Worm (Caenorhabditis elegans) whole organism, L1 larva: ENCODE data around the gene C07A4.2.

Experiments
- C16A3.4 ChIP-seq: fragments of 150-350 bp; optimal IDR thresholded peaks from 2 replicates; lab custom pipeline; 2014; ENCODE audit warnings: missing biosample characterization, missing genetic modification characterization
- aha-1 ChIP-seq: fragments of 150-350 bp; optimal IDR thresholded peaks from 2 replicates; lab custom pipeline; 2014; ENCODE audit warnings: missing biosample characterization, missing genetic modification characterization
- ama-1 ChIP-seq: fragments of 150-350 bp; optimal IDR thresholded peaks from 2 replicates; lab custom pipeline; 2014
- ceh-63 ChIP-seq: fragments of 200-800 bp; sonication (Bioruptor generic); optimal IDR thresholded peaks from 2 replicates; lab custom pipeline; 2018; ENCODE audit warnings: mild to moderate bottlenecking, missing genetic modification characterization, missing compliant biosample characterization
- ceh-82 ChIP-seq, 3 experiments: fragments of 150-350 bp in 1 of 3; sonication (generic microtip) in 2 of 3; optimal IDR thresholded peaks; 2 replicates each; lab custom pipeline; 2014 to 2017; ENCODE audit warnings: missing biosample characterization in 3 of 3, missing genetic modification characterization in 3 of 3
- ces-1 ChIP-seq: fragments of 150-350 bp; optimal IDR thresholded peaks from 2 replicates; lab custom pipeline; 2014; ENCODE audit warnings: missing biosample characterization, missing genetic modification reagents, missing genetic modification characterization
- dpl-1 ChIP-seq, 3 experiments: fragments of 150-350 bp in 2 of 3; sonication (generic microtip) in 1 of 3; optimal IDR thresholded peaks; 2 replicates each; lab custom pipeline; 2014 to 2017; ENCODE audit warnings: missing biosample characterization in 3 of 3, missing genetic modification characterization in 3 of 3, missing genetic modification reagents in 3 of 3
- dsc-1 ChIP-seq: sonication (generic microtip); optimal IDR thresholded peaks from 2 replicates; lab custom pipeline; 2016; ENCODE audit warnings: mild to moderate bottlenecking, missing genetic modification characterization, missing compliant biosample characterization
- efl-1 ChIP-seq, 4 experiments: fragments of 150-350 bp; optimal IDR thresholded peaks in 3 of 4; peaks in 1 of 4; 1 replicate in 1 of 4; 2 replicates in 3 of 4; lab custom pipeline; 2014; ENCODE audit warnings: missing biosample characterization in 2 of 4, missing genetic modification characterization in 2 of 4, missing genetic modification reagents in 2 of 4
- egl-27 ChIP-seq, 2 experiments: fragments of 150-350 bp in 1 of 2; sonication (generic microtip); optimal IDR thresholded peaks; 3 replicates each; lab custom pipeline; 2017 to 2018; ENCODE audit warnings: missing biosample characterization in 2 of 2, missing genetic modification characterization in 2 of 2, missing genetic modification reagents in 2 of 2
- elt-2 ChIP-seq: sonication (generic microtip); optimal IDR thresholded peaks from 2 replicates; lab custom pipeline; 2016; ENCODE audit warnings: missing genetic modification characterization, mild to moderate bottlenecking, inconsistent platforms, missing compliant biosample characterization, missing genetic modification reagents
- fkh-10 ChIP-seq: sonication (generic microtip); optimal IDR thresholded peaks from 2 replicates; lab custom pipeline; 2017; ENCODE audit warnings: missing biosample characterization, missing genetic modification reagents, missing genetic modification characterization
- fkh-8 ChIP-seq: sonication (generic microtip); optimal IDR thresholded peaks from 2 replicates; lab custom pipeline; 2016; ENCODE audit warnings: mild to moderate bottlenecking, missing genetic modification characterization, missing compliant biosample characterization
- fos-1 ChIP-seq: fragments of 150-350 bp; optimal IDR thresholded peaks from 2 replicates; lab custom pipeline; 2014; ENCODE audit warnings: missing biosample characterization, missing genetic modification characterization
- grh-1 ChIP-seq: fragments of 200-800 bp; sonication (Bioruptor generic); IDR thresholded peaks from 2 replicates; pipeline ENCODE4 v1.3.6; 2022; ENCODE audit warnings: missing genetic modification reagents, missing genetic modification characterization, missing compliant biosample characterization
- hlh-17 ChIP-seq: fragments of 200-800 bp; sonication (Bioruptor generic); optimal IDR thresholded peaks from 2 replicates; lab custom pipeline; 2018; ENCODE audit warnings: missing genetic modification characterization, mild to moderate bottlenecking, missing compliant biosample characterization, moderate library complexity, borderline replicate concordance
- hlh-4 ChIP-seq: sonication (generic microtip); optimal IDR thresholded peaks from 2 replicates; lab custom pipeline; 2016; ENCODE audit warnings: mild to moderate bottlenecking, missing genetic modification characterization, missing compliant biosample characterization
- irx-1 ChIP-seq: sonication (generic microtip); optimal IDR thresholded peaks from 2 replicates; lab custom pipeline; 2016; ENCODE audit warnings: missing genetic modification characterization, missing compliant biosample characterization
- isw-1 ChIP-seq: fragments of 200-800 bp; sonication (Bioruptor generic); IDR thresholded peaks from 2 replicates; pipeline ENCODE4 v1.3.6; 2022; ENCODE audit warnings: missing genetic modification characterization, missing compliant biosample characterization
- lin-14 ChIP-seq: fragments of 200-800 bp; sonication (Bioruptor generic); optimal IDR thresholded peaks from 2 replicates; lab custom pipeline; 2018; ENCODE audit warnings: mild to moderate bottlenecking, missing genetic modification characterization, moderate library complexity, missing compliant biosample characterization
- lin-15B ChIP-seq: fragments of 150-350 bp; sonication (generic microtip); optimal IDR thresholded peaks from 3 replicates; lab custom pipeline; 2014; ENCODE audit warnings: missing biosample characterization, missing genetic modification characterization
- lir-3 ChIP-seq: sonication (generic microtip); optimal IDR thresholded peaks from 2 replicates; lab custom pipeline; 2016; ENCODE audit warnings: mild to moderate bottlenecking, missing genetic modification characterization, moderate library complexity, missing compliant biosample characterization; ENCODE audit not compliant: poor library complexity
- mef-2 ChIP-seq: fragments of 150-350 bp; optimal IDR thresholded peaks from 2 replicates; lab custom pipeline; 2014; ENCODE audit warnings: missing biosample characterization, missing genetic modification characterization
- mep-1 ChIP-seq: fragments of 150-350 bp; optimal IDR thresholded peaks from 2 replicates; lab custom pipeline; 2014; ENCODE audit warnings: missing biosample characterization, missing genetic modification characterization
- nhr-12 ChIP-seq: sonication (generic microtip); optimal IDR thresholded peaks from 2 replicates; lab custom pipeline; 2017; ENCODE audit warnings: missing biosample characterization, missing genetic modification characterization
- nhr-19 ChIP-seq: fragments of 200-800 bp; sonication (Bioruptor generic); conservative IDR thresholded peaks from 2 replicates; pipeline ENCODE4 v1.3.6; 2022; ENCODE audit warnings: missing genetic modification characterization, missing compliant biosample characterization
- nhr-237 ChIP-seq: fragments of 150-350 bp; optimal IDR thresholded peaks from 2 replicates; lab custom pipeline; 2014; ENCODE audit warnings: missing biosample characterization, missing genetic modification characterization
- nhr-71 ChIP-seq: sonication (generic microtip); optimal IDR thresholded peaks from 2 replicates; lab custom pipeline; 2016; ENCODE audit warnings: mild to moderate bottlenecking, missing genetic modification characterization, moderate library complexity, missing compliant biosample characterization
- nhr-77 ChIP-seq: fragments of 150-350 bp; optimal IDR thresholded peaks from 2 replicates; lab custom pipeline; 2014; ENCODE audit warnings: missing biosample characterization, missing genetic modification characterization
- nhr-85 ChIP-seq: sonication (generic microtip); peaks from one replicate; lab custom pipeline; 2016; ENCODE audit warnings: missing genetic modification characterization, inconsistent platforms, missing compliant biosample characterization
- pag-3 ChIP-seq: sonication (generic microtip); optimal IDR thresholded peaks from 2 replicates; lab custom pipeline; 2017; ENCODE audit warnings: missing genetic modification characterization, mild to moderate bottlenecking, missing compliant biosample characterization, antibody characterized with exemption, borderline replicate concordance; ENCODE audit not compliant: insufficient read depth
- snpc-4 ChIP-seq: fragments of 150-350 bp; optimal IDR thresholded peaks from 2 replicates; lab custom pipeline; 2014; ENCODE audit warnings: missing biosample characterization, missing genetic modification characterization
- snu-23 ChIP-seq: sonication (generic microtip); optimal IDR thresholded peaks from 2 replicates; lab custom pipeline; 2016; ENCODE audit warnings: missing genetic modification characterization, missing compliant biosample characterization
- swsn-7 ChIP-seq: sonication (generic microtip); optimal IDR thresholded peaks from 2 replicates; lab custom pipeline; 2016; ENCODE audit warnings: missing genetic modification characterization, missing compliant biosample characterization
- unc-30 ChIP-seq: sonication (generic microtip); optimal IDR thresholded peaks from 2 replicates; lab custom pipeline; 2017; ENCODE audit warnings: missing biosample characterization, missing genetic modification characterization
- unc-98 ChIP-seq: fragments of 200-800 bp; sonication (Bioruptor generic); IDR thresholded peaks from 2 replicates; pipeline ENCODE4 v1.3.6; 2022; ENCODE audit warnings: missing genetic modification characterization, missing compliant biosample characterization
- vab-15 ChIP-seq: sonication (generic microtip); optimal IDR thresholded peaks from 2 replicates; lab custom pipeline; 2017; ENCODE audit warnings: missing genotype, mild to moderate bottlenecking, missing genetic modification characterization, missing compliant biosample characterization
- xbp-1 ChIP-seq: sonication (generic microtip); optimal IDR thresholded peaks from 2 replicates; lab custom pipeline; 2016; ENCODE audit warnings: missing genetic modification characterization, missing compliant biosample characterization
- zag-1 ChIP-seq: fragments of 150-350 bp; optimal IDR thresholded peaks from 2 replicates; lab custom pipeline; 2014; ENCODE audit warnings: missing biosample characterization, missing genetic modification characterization
- zip-4 ChIP-seq: fragments of 200-800 bp; sonication (Bioruptor generic); optimal IDR thresholded peaks from 2 replicates; lab custom pipeline; 2018; ENCODE audit warnings: mild to moderate bottlenecking, missing genetic modification characterization, moderate library complexity, missing compliant biosample characterization
- ztf-4 ChIP-seq: fragments of 150-350 bp; optimal IDR thresholded peaks from 2 replicates; lab custom pipeline; 2014; ENCODE audit warnings: missing biosample characterization, missing genetic modification characterization

Gene C07A4.2

DNA sequence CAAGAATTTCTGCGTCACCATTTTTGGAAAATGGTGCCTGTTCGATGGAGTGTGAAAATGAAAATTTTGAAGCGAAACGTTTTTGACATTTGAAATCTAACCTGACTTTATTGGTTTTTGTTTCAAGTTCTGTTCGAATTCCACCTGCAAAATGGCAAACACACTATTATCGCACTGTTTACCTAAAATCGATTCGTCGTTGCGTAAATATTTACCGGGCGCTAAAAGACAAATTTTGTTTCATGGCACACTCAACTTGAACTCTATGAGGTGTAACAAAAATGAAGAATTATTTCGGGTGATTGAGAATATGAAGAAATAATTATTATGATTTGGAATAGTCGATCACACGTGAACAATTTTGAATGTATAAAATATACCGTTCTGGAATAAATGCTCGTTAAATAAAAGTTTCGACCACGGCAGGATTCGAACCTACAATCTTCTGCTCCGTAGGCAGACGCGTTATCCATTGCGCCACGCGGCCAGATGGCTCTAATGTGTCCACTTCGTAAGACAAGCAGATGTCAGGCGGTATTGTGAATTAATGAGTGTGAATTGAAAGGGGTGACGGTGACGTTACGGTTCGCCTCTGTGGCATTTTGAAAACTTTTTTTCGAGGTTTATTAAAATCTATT lies 23.6 kb upstream of the C07A4.2 start (continued):
- TF ChIP-seq lin-15B (tag; lab: Kevin White, UChicago) (no peak), swsn-7 (tag; lab: Kevin White, UChicago) (no peak), ceh-63 (no peak), lir-3 (tag; lab: Kevin White, UChicago) (no peak), ztf-4 (tag; lab: Kevin White, UChicago) (no peak), nhr-19 (GFP tag; lab: Robert Waterston, UW) (no peak), nhr-12 (no peak), snpc-4 (tag; lab: Kevin White, UChicago) (no peak), unc-98 (GFP tag; lab: Robert Waterston, UW) (no peak), pag-3 (no peak)

DNA sequence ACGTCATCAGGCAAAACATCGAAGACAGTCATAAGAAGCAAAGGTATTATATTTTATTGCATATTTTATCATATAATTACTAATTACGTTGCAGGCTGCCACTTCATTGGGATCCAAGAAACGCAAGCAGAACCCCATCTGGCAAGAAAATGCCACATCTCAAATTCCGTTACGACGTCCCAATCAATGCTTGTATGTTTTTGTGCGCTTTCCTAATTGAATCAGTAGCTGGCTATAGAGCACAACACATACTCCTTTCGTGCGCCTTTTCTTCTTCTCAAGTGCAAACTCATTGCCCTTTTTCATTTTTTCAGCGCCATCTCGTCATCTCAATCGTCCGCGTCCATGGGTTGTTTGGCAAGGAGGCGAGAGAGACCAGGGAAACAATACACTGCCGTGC lies 21.1 kb upstream of the C07A4.2 start:
- TF ChIP-seq grh-1 (GFP tag; lab: Robert Waterston, UW) (no peak), ces-1 (GFP tag; lab: Kevin White, UChicago) (peak; percentile 22), aha-1 (tag; lab: Kevin White, UChicago) (no peak), snu-23 (GFP tag; lab: Kevin White, UChicago) (no peak), lin-14 (peak; percentile 43), unc-98 (GFP tag; lab: Robert Waterston, UW) (no peak), unc-30 (no peak), ama-1 (lab: Kevin White, UChicago) (no peak)

DNA sequence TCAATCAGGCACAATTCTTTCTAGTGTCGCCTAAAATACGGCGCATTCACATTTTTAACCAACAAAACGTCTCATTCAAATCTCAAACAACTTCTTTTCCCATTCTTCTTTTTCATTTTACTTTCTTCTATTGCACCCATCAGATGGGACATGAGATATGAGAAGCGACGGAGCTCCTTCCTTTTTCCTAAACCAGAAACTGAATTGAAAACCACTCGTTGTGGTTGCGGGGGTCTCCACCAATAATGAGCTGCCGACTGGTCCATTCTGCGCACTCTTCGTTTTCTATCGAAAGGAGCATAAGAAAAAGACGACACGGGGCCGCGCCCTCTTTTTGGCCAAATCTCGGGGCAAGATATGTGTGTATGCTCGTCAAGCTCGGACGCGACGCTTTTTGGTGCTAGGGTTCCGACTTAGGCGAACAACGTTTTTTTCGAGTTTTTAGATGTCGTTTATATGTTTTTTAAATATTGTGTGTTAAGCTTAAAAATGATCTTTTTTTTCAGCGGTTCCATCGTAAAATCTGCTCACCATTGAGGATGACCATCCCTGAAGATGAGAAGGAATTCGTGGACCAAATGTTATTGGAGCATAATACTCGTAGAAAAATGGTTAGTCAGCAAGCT lies 17.6 kb upstream of the C07A4.2 start, which contains the start of gene F09B9.5:
TSS of gene F09B9.5 (plus strand) at position 501 of the 626 bp plus-strand sequence.
- TF ChIP-seq ama-1 (lab: Kevin White, UChicago): no peak
- TF ChIP-seq snpc-4 (tag; lab: Kevin White, UChicago): no peak
- peak; percentile 66 for TF ChIP-seq lin-14
- TF ChIP-seq efl-1 (optimal IDR thresholded peaks at IDR 0.05; lab: Kevin White, UChicago): no peak
- peak in 1 of 2 experiments; percentile 43 for TF ChIP-seq efl-1 (GFP tag; optimal IDR thresholded peaks at IDR 0.05 in 1 of 2; lab: Kevin White, UChicago)
- peak in 2 of 3 experiments; percentile 13 to 32 for TF ChIP-seq ceh-82 (tag; optimal IDR thresholded peaks at IDR 0.05; lab: Kevin White, UChicago)
- peak; percentile 59 for TF ChIP-seq ces-1 (GFP tag; lab: Kevin White, UChicago)
- peak; percentile 12; the same call in 1 of the 2 replicates for TF ChIP-seq isw-1 (GFP tag; lab: Robert Waterston, UW)
- TF ChIP-seq, all 84 proteins: peak for 5

DNA sequence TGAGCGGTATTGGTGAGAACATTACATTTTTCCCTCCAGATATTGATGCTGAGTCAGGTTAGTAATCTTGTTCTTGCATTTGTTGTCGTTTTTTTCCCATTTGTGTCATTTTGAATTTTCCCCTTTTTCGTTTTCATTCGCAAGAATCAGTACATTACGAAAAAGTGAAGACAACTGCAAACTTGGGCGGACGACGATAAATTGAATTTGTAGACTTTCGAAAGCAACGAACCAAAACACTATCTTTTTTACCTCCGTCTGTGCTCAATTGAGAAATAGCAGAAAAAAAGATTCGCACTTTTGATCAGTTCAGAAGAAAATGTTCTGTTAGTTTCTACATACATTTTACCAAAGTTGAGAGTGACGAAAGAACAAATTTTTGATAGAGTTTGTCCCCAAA lies 16.9 kb upstream of the C07A4.2 start:
- TF ChIP-seq zag-1 (tag; lab: Kevin White, UChicago) (no peak), lin-14 (peak; percentile 50), fos-1 (tag; lab: Kevin White, UChicago) (no peak), fkh-10 (GFP tag; lab: Kevin White, UChicago) (peak; percentile 37)
- TF ChIP-seq, all 84 proteins: peak for 2

DNA sequence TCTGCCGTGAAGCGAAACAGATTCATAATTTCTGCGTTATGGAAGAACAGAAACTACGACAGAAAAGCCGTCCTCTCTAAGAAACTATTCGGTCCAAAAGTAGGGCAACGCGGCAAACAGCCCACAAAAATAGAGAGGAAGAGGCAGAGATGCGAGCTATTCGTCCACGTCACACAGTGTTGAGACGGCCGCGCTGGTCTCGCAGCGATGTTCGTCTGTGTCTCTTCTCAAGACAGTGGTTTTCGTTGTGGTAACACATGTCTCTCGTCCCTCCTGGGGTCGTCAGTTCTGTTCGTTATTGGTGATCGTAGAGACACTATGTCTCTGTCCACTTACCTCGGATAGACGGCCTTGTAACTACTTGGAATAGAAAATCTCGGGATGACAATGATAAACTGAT lies 13.3 kb upstream of the C07A4.2 start, which contains the start of gene erd-2.1:
TSS of gene erd-2.1 (minus strand) at position 114 of the 400 bp plus-strand sequence.
- TF ChIP-seq fos-1 (tag; lab: Kevin White, UChicago): no peak
- TF ChIP-seq vab-15 (tag; lab: Kevin White, UChicago): peak; percentile 37
- TF ChIP-seq nhr-71 (tag; lab: Kevin White, UChicago): peak; percentile 78
- no peak for TF ChIP-seq irx-1 (tag; lab: Kevin White, UChicago)
- peak; percentile 28 for TF ChIP-seq fkh-8
- TF ChIP-seq elt-2 (tag; lab: Kevin White, UChicago): no peak
- TF ChIP-seq zip-4 (GFP tag; lab: Kevin White, UChicago): no peak
- TF ChIP-seq ama-1 (lab: Kevin White, UChicago): no peak
- peak; percentile 57 for TF ChIP-seq swsn-7 (tag; lab: Kevin White, UChicago)
- TF ChIP-seq nhr-85 (tag; lab: Kevin White, UChicago): peak; percentile 83
- no peak for TF ChIP-seq nhr-237 (tag; lab: Kevin White, UChicago)
- no peak for TF ChIP-seq hlh-17 (GFP tag; lab: Kevin White, UChicago)
- TF ChIP-seq nhr-77 (tag; lab: Kevin White, UChicago): peak; percentile 28
- peak in 2 of 3 experiments; percentile 33 to 66 for TF ChIP-seq ceh-82 (tag; optimal IDR thresholded peaks at IDR 0.05; lab: Kevin White, UChicago)
- peak in 1 of 2 experiments; percentile 42 for TF ChIP-seq egl-27 (tag; optimal IDR thresholded peaks at IDR 0.05; lab: Kevin White, UChicago)
- peak; percentile 68 for TF ChIP-seq nhr-19 (GFP tag; lab: Robert Waterston, UW)
- TF ChIP-seq mep-1 (tag; lab: Kevin White, UChicago): peak; percentile 80
- TF ChIP-seq lin-15B (tag; lab: Kevin White, UChicago): no peak
- peak; percentile 40 for TF ChIP-seq dsc-1
- peak; percentile 59 for TF ChIP-seq C16A3.4 (tag; lab: Kevin White, UChicago)
- TF ChIP-seq mef-2 (tag; lab: Kevin White, UChicago): peak; percentile 7
- TF ChIP-seq xbp-1 (tag; lab: Kevin White, UChicago): peak; percentile 100
- no peak for TF ChIP-seq hlh-4 (tag; lab: Kevin White, UChicago)
- peak; percentile 91 for TF ChIP-seq lin-14
- peak in 2 of 3 experiments; percentile 22 to 25 for TF ChIP-seq dpl-1 (GFP tag; optimal IDR thresholded peaks at IDR 0.05; lab: Kevin White, UChicago)
